Worm (Caenorhabditis elegans) whole organism, L3 larva: ENCODE data around the gene D2096.10.
"Not testable (repeated sequence)": the region's sequence is repeated elsewhere in the genome, so short reads cannot be mapped to it uniquely, and the experiment has no call there.

ENCODE experiments used
- ZK546.5 ChIP-seq: sonication (generic microtip); optimal IDR thresholded peaks from 2 replicates; lab custom pipeline; 2017; ENCODE audit warnings: missing biosample characterization, missing genetic modification characterization
- aly-2 ChIP-seq: fragments of 150-350 bp; optimal IDR thresholded peaks from 2 replicates; lab custom pipeline; 2014; ENCODE audit warnings: missing biosample characterization, missing genetic modification characterization
- ceh-16 ChIP-seq: sonication (generic microtip); optimal IDR thresholded peaks from 2 replicates; lab custom pipeline; 2017; ENCODE audit warnings: missing biosample characterization, missing genetic modification characterization
- ceh-82 ChIP-seq: fragments of 150-350 bp; optimal IDR thresholded peaks from 2 replicates; lab custom pipeline; 2014; ENCODE audit warnings: missing biosample characterization, missing genetic modification characterization
- ceh-9 ChIP-seq: sonication (generic microtip); optimal IDR thresholded peaks from 2 replicates; lab custom pipeline; 2018; ENCODE audit warnings: missing biosample characterization, missing genetic modification characterization
- daf-12 ChIP-seq: fragments of 150-350 bp; optimal IDR thresholded peaks from 2 replicates; lab custom pipeline; 2014; ENCODE audit warnings: missing biosample characterization, missing genetic modification reagents, missing genetic modification characterization
- egl-5 ChIP-seq: fragments of 150-350 bp; optimal IDR thresholded peaks from 2 replicates; lab custom pipeline; 2017; ENCODE audit warnings: missing biosample characterization, missing genetic modification reagents, missing genetic modification characterization, inconsistent platforms
- elt-1 ChIP-seq: fragments of 150-350 bp; optimal IDR thresholded peaks from 2 replicates; lab custom pipeline; 2014; ENCODE audit warnings: missing biosample characterization, missing genetic modification characterization
- eor-1 ChIP-seq, 2 experiments: fragments of 150-350 bp; optimal IDR thresholded peaks; 2 replicates each; lab custom pipeline; 2014 to 2018; ENCODE audit warnings: missing biosample characterization in 2 of 2, missing genetic modification characterization in 2 of 2
- fkh-10 ChIP-seq: sonication (generic microtip); optimal IDR thresholded peaks from 2 replicates; lab custom pipeline; 2017; ENCODE audit warnings: missing biosample characterization, missing genetic modification reagents, missing genetic modification characterization
- fkh-2 ChIP-seq: fragments of 150-350 bp; optimal IDR thresholded peaks from 2 replicates; lab custom pipeline; 2014; ENCODE audit warnings: missing biosample characterization, missing genetic modification reagents, missing genetic modification characterization
- fos-1 ChIP-seq: fragments of 150-350 bp; optimal IDR thresholded peaks from 2 replicates; lab custom pipeline; 2014; ENCODE audit warnings: missing biosample characterization, missing genetic modification characterization
- hmg-11 ChIP-seq: sonication (generic microtip); optimal IDR thresholded peaks from 2 replicates; lab custom pipeline; 2016; ENCODE audit warnings: missing genetic modification characterization, missing compliant biosample characterization
- jun-1 ChIP-seq: fragments of 150-350 bp; optimal IDR thresholded peaks from 2 replicates; lab custom pipeline; 2014; ENCODE audit warnings: missing biosample characterization, missing genetic modification reagents, missing genetic modification characterization
- lin-15B ChIP-seq: fragments of 150-350 bp; optimal IDR thresholded peaks from 2 replicates; lab custom pipeline; 2014; ENCODE audit warnings: missing biosample characterization, missing genetic modification characterization
- lin-39 ChIP-seq: fragments of 150-350 bp; optimal IDR thresholded peaks from 2 replicates; lab custom pipeline; 2018; ENCODE audit warnings: missing biosample characterization, missing genetic modification reagents, missing genetic modification characterization
- lsy-12 ChIP-seq: sonication (generic microtip); optimal IDR thresholded peaks from 2 replicates; lab custom pipeline; 2016; ENCODE audit warnings: mild to moderate bottlenecking, missing genetic modification characterization, missing compliant biosample characterization
- mdl-1 ChIP-seq: fragments of 150-350 bp; optimal IDR thresholded peaks from 2 replicates; lab custom pipeline; 2014; ENCODE audit warnings: missing biosample characterization, missing genetic modification characterization
- mml-1 ChIP-seq: fragments of 150-350 bp; sonication (generic microtip); optimal IDR thresholded peaks from 3 replicates; lab custom pipeline; 2014; ENCODE audit warnings: missing biosample characterization, missing genetic modification characterization
- nfya-1 ChIP-seq: sonication (generic microtip); optimal IDR thresholded peaks from 2 replicates; lab custom pipeline; 2017; ENCODE audit warnings: missing genetic modification characterization, mild to moderate bottlenecking, missing compliant biosample characterization, antibody characterized with exemption, moderate library complexity; ENCODE audit not compliant: insufficient read depth
- nhr-237 ChIP-seq: fragments of 150-350 bp; optimal IDR thresholded peaks from 2 replicates; lab custom pipeline; 2014; ENCODE audit warnings: missing biosample characterization, missing genetic modification characterization
- nhr-25 ChIP-seq: sonication (generic microtip); optimal IDR thresholded peaks from 2 replicates; lab custom pipeline; 2017; ENCODE audit warnings: missing biosample characterization, missing genetic modification characterization
- nhr-28 ChIP-seq: fragments of 150-350 bp; optimal IDR thresholded peaks from 2 replicates; lab custom pipeline; 2014; ENCODE audit warnings: missing biosample characterization, missing genetic modification characterization
- nhr-67 ChIP-seq: fragments of 150-350 bp; optimal IDR thresholded peaks from 2 replicates; lab custom pipeline; 2014; ENCODE audit warnings: missing biosample characterization, missing genetic modification characterization
- nhr-76 ChIP-seq: fragments of 150-350 bp; sonication (generic microtip); optimal IDR thresholded peaks from 5 replicates; lab custom pipeline; 2014; ENCODE audit warnings: missing biosample characterization, missing genetic modification characterization
- pha-4 ChIP-seq: fragments of 150-350 bp; optimal IDR thresholded peaks from 2 replicates; lab custom pipeline; 2014; ENCODE audit warnings: missing biosample characterization, missing genetic modification reagents, missing genetic modification characterization
- pqm-1 ChIP-seq: fragments of 150-350 bp; optimal IDR thresholded peaks from 2 replicates; lab custom pipeline; 2017; ENCODE audit warnings: missing biosample characterization, missing genetic modification characterization, inconsistent platforms
- sea-2 ChIP-seq: fragments of 150-350 bp; sonication (generic microtip); optimal IDR thresholded peaks from 4 replicates; lab custom pipeline; 2014; ENCODE audit warnings: missing biosample characterization, missing genetic modification reagents, missing genetic modification characterization
- skn-1 ChIP-seq: fragments of 150-350 bp; optimal IDR thresholded peaks from 2 replicates; lab custom pipeline; 2014; ENCODE audit warnings: missing biosample characterization, missing genetic modification characterization
- tbx-2 ChIP-seq: sonication (generic microtip); optimal IDR thresholded peaks from 2 replicates; lab custom pipeline; 2016; ENCODE audit warnings: mild to moderate bottlenecking, missing genetic modification characterization, missing compliant biosample characterization
- unc-39 ChIP-seq: sonication (generic microtip); optimal IDR thresholded peaks from 4 replicates; lab custom pipeline; 2017; ENCODE audit warnings: missing biosample characterization, missing genetic modification characterization
- unc-62 ChIP-seq: fragments of 150-350 bp; sonication (generic microtip); optimal IDR thresholded peaks from 4 replicates; lab custom pipeline; 2014; ENCODE audit warnings: missing biosample characterization, missing genetic modification reagents, missing genetic modification characterization
- zag-1 ChIP-seq: fragments of 150-350 bp; optimal IDR thresholded peaks from 2 replicates; lab custom pipeline; 2014; ENCODE audit warnings: missing biosample characterization, missing genetic modification characterization
- ztf-11 ChIP-seq: fragments of 150-350 bp; optimal IDR thresholded peaks from 2 replicates; lab custom pipeline; 2014; ENCODE audit warnings: missing biosample characterization, missing genetic modification characterization
- ztf-4 ChIP-seq: fragments of 150-350 bp; optimal IDR thresholded peaks from 2 replicates; lab custom pipeline; 2014; ENCODE audit warnings: missing biosample characterization, missing genetic modification characterization

D2096.10 gene

ce11 chrIV:8357299-8357698 lies 31.7 kb downstream of the D2096.10 start:
- no peak for TF ChIP-seq nhr-25 (tag; lab: Kevin White, UChicago)
- no peak for TF ChIP-seq skn-1
- TF ChIP-seq lin-39 (tag; lab: Kevin White, UChicago) = no peak
- no peak for TF ChIP-seq lin-15B (tag; lab: Kevin White, UChicago)
- no peak for TF ChIP-seq daf-12 (tag; lab: Kevin White, UChicago)
- TF ChIP-seq hmg-11 (tag; lab: Kevin White, UChicago) = no peak
- TF ChIP-seq fkh-2 = no peak
- no peak for TF ChIP-seq nfya-1
- no peak for TF ChIP-seq unc-62 (GFP tag; lab: Kevin White, UChicago)
- no peak for TF ChIP-seq aly-2
- no peak for TF ChIP-seq mdl-1
- TF ChIP-seq ceh-82 (tag; lab: Kevin White, UChicago) = no peak
- no peak for TF ChIP-seq nhr-237 (tag; lab: Kevin White, UChicago)
- TF ChIP-seq mml-1 (tag; lab: Kevin White, UChicago) = no peak
- TF ChIP-seq ceh-9 (tag; lab: Kevin White, UChicago) = no peak
- TF ChIP-seq nhr-76 (tag; lab: Kevin White, UChicago) = no peak
- TF ChIP-seq nhr-28 (tag; lab: Kevin White, UChicago) = no peak
- TF ChIP-seq pha-4 (tag; lab: Kevin White, UChicago) = no peak

ce11 chrIV:8355592-8355991 lies 33.4 kb downstream of the D2096.10 start, which contains the start of the genes F17E9.2 and col-116:
TSS of gene F17E9.2 (plus strand) at chrIV:8355892.
TSS of gene col-116 (plus strand) at chrIV:8355906.
- TF ChIP-seq ZK546.5 (tag; lab: Kevin White, UChicago) (no peak), nhr-76 (tag; lab: Kevin White, UChicago) (no peak), hmg-11 (tag; lab: Kevin White, UChicago) (no peak), lin-39 (tag; lab: Kevin White, UChicago) (no peak), pha-4 (tag; lab: Kevin White, UChicago) (no peak), sea-2 (GFP tag; lab: Kevin White, UChicago) (no peak), ceh-82 (tag; lab: Kevin White, UChicago) (no peak), lin-15B (tag; lab: Kevin White, UChicago) (no peak), unc-62 (GFP tag; lab: Kevin White, UChicago) (no peak), fkh-10 (no peak), nhr-67 (tag; lab: Kevin White, UChicago) (no peak), elt-1 (no peak)

- TF ChIP-seq ztf-11 (no peak), mdl-1 (no peak), nhr-67 (tag; lab: Kevin White, UChicago) (no peak), fos-1 (tag; lab: Kevin White, UChicago) (no peak), pqm-1 (no peak), nfya-1 (no peak), skn-1 (no peak), ztf-4 (tag; lab: Kevin White, UChicago) (no peak), lsy-12 (tag; lab: Kevin White, UChicago) (no peak), ceh-16 (tag; lab: Kevin White, UChicago) (no peak), eor-1 (tag; optimal IDR thresholded peaks at IDR 0.05; lab: Kevin White, UChicago) (no peak), unc-39 (tag; lab: Kevin White, UChicago) (no peak), pha-4 (tag; lab: Kevin White, UChicago) (no peak)
These were observed 34.5 kb downstream of the D2096.10 start, which contains the start of gene F17E9.3 for ce11 chrIV:8354572-8354971. TSS of gene F17E9.3 (plus strand) at chrIV:8354872.

- not testable (repeated sequence) for TF ChIP-seq egl-5 (tag; lab: Kevin White, UChicago); lin-15B (tag; lab: Kevin White, UChicago); skn-1
These were observed 37.0 kb downstream of the D2096.10 start, which contains the start of gene F17E9.16 for ce11 chrIV:8352036-8352435. TSS of gene F17E9.16 (plus strand) at chrIV:8352336.

ce11 chrIV:8348073-8348472 lies 41.0 kb downstream of the D2096.10 start, which contains the start of gene F17E9.4:
TSS of gene F17E9.4 (plus strand) at chrIV:8348373.
- TF ChIP-seq lin-39 (tag; lab: Kevin White, UChicago) (no peak), nhr-28 (tag; lab: Kevin White, UChicago) (no peak), tbx-2 (tag; lab: Kevin White, UChicago) (no peak), zag-1 (no peak), jun-1 (no peak), nhr-237 (tag; lab: Kevin White, UChicago) (no peak), fkh-2 (no peak)
